Worm (Caenorhabditis elegans): ENCODE results near the gene F42A9.7.

DNA sequence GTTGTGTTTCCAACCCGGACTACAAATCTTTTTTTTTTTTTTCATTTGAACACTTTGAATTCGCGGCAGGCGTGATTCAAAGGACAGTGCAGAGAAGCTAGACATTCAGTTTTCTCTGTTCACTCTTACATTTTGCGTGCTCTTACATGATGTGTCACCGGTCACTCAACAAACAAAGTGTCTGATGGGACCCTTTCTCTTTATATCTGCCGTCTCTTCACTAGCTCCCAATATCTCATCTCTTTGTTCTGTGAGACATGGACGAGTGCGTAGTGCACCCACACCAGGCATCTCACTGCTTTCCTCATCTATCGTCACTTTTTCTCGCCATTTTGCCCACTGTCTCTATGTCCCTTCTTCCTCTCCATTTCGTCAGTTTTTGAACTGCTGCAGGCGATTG, 29.9 kb downstream of the F42A9.7 start:
- TF ChIP-seq dmd-4 (tag; optimal IDR thresholded peaks at IDR 0.05; ENCODE audit: borderline replicate concordance) (no peak), pha-4 (tag; optimal IDR thresholded peaks at IDR 0.05) (no peak), ceh-9 (tag; optimal IDR thresholded peaks at IDR 0.05) (no peak), hlh-30 (tag; optimal IDR thresholded peaks at IDR 0.05; ENCODE audit: insufficient read depth) (no peak), pat-9 (tag; optimal IDR thresholded peaks at IDR 0.05) (no peak), ama-1 (optimal IDR thresholded peaks at IDR 0.05) (no peak), fkh-10 (GFP tag; optimal IDR thresholded peaks at IDR 0.05) (no peak), dve-1 (tag; optimal IDR thresholded peaks at IDR 0.05) (no peak), gmeb-2 (tag; optimal IDR thresholded peaks at IDR 0.05) (no peak), tbx-7 (tag; optimal IDR thresholded peaks at IDR 0.05) (no peak)

Measured in whole organism, late embryonic.